Fruit fly (Drosophila melanogaster) whole organism: ENCODE measurements around the gene Fancm.

ENCODE experiments used
- CG8478 ChIP-seq: fragments of >200 bp; optimal IDR thresholded peaks from 2 replicates; lab custom pipeline; 2018; ENCODE audit warnings: inconsistent platforms
- Dll ChIP-seq: fragments of >200 bp; optimal IDR thresholded peaks from 2 replicates; lab custom pipeline; 2017
- EcR ChIP-seq, 2 experiments: fragments of >200 bp; optimal IDR thresholded peaks; 2 replicates each; lab custom pipeline; 2017; ENCODE audit warnings: missing biosample characterization in 2 of 2, missing genetic modification characterization in 2 of 2, missing genetic modification reagents in 2 of 2
- pan ChIP-seq: fragments of >200 bp; optimal IDR thresholded peaks from 2 replicates; lab custom pipeline; 2017
- psq ChIP-seq: fragments of >200 bp; optimal IDR thresholded peaks from 2 replicates; lab custom pipeline; 2017
- usp ChIP-seq: fragments of >200 bp; optimal IDR thresholded peaks from 2 replicates; lab custom pipeline; 2017; ENCODE audit warnings: missing biosample characterization, missing genetic modification characterization, mixed read lengths

Fancm gene

dm6 chr3R:21524574-21524973 is 42.4 kb downstream of the Fancm start:
- TF ChIP-seq pan (lab: Kevin White, UChicago) (no peak), usp (no peak), psq (lab: Kevin White, UChicago) (no peak), Dll (lab: Kevin White, UChicago) (no peak), EcR (GFP tag; optimal IDR thresholded peaks at IDR 0.05; lab: Kevin White, UChicago) (no peak)

dm6 chr3R:21528529-21528928 is 46.4 kb downstream of the Fancm start:
- TF ChIP-seq EcR (GFP tag; optimal IDR thresholded peaks at IDR 0.05; lab: Kevin White, UChicago) (no peak), CG8478 (lab: Kevin White, UChicago) (no peak), usp (no peak), Dll (lab: Kevin White, UChicago) (no peak), psq (lab: Kevin White, UChicago) (no peak), pan (lab: Kevin White, UChicago) (no peak)

dm6 chr3R:21534256-21534655 is 52.1 kb downstream of the Fancm start:
- no peak for TF ChIP-seq EcR (GFP tag; optimal IDR thresholded peaks at IDR 0.05; lab: Kevin White, UChicago)
- TF ChIP-seq Dll (lab: Kevin White, UChicago) = no peak
- TF ChIP-seq CG8478 (lab: Kevin White, UChicago) = no peak
- no peak for TF ChIP-seq psq (lab: Kevin White, UChicago)
- no peak for TF ChIP-seq usp
- no peak for TF ChIP-seq pan (lab: Kevin White, UChicago)

- TF ChIP-seq pan (lab: Kevin White, UChicago) = no peak
These were observed 52.9 kb downstream of the Fancm start for dm6 chr3R:21534697-21535676.
